Fruit fly (Drosophila melanogaster) whole organism, embryonic: ENCODE results near the gene hiro.
A peak's percentile ranks its signal among the peaks of the same experiment; 100 is the strongest.

Source experiments
- CG1024 ChIP-seq: fragments of 200-800 bp; sonication (Bioruptor generic); IDR thresholded peaks from 2 replicates; pipeline ENCODE4 v1.3.6; 2022; ENCODE audit warnings: missing biosample characterization, missing genetic modification characterization
- CG11093 ChIP-seq: fragments of 200-800 bp; sonication (Bioruptor generic); IDR thresholded peaks from 3 replicates; pipeline ENCODE4 v1.3.6; 2022; ENCODE audit warnings: missing biosample characterization, missing genetic modification characterization
- CG12104 ChIP-seq: fragments of 200-800 bp; sonication (Bioruptor generic); optimal IDR thresholded peaks from 3 replicates; lab custom pipeline; 2016; ENCODE audit warnings: missing biosample characterization, missing genetic modification characterization
- CG12236 ChIP-seq: fragments of 200-800 bp; sonication (Bioruptor generic); optimal IDR thresholded peaks from 2 replicates; lab custom pipeline; 2016; ENCODE audit warnings: missing biosample characterization, missing genetic modification characterization
- CG12942 ChIP-seq: fragments of 200-800 bp; sonication (Bioruptor generic); optimal IDR thresholded peaks from 3 replicates; lab custom pipeline; 2016; ENCODE audit warnings: missing biosample characterization, missing genetic modification characterization
- CG13123 ChIP-seq: fragments of 200-800 bp; sonication (Bioruptor generic); optimal IDR thresholded peaks from 2 replicates; lab custom pipeline; 2016; ENCODE audit warnings: missing biosample characterization, missing genetic modification characterization
- CG13424 ChIP-seq: fragments of 200-800 bp; sonication (Bioruptor generic); optimal IDR thresholded peaks from 2 replicates; lab custom pipeline; 2019; ENCODE audit warnings: missing biosample characterization, mild to moderate bottlenecking, missing genetic modification characterization, moderate library complexity
- CG14860 ChIP-seq: fragments of 200-800 bp; sonication (Bioruptor generic); IDR thresholded peaks from 3 replicates; pipeline ENCODE4 v1.3.6; 2022; ENCODE audit warnings: missing biosample characterization, missing genetic modification characterization; ENCODE audit not compliant: partially characterized antibody
- CG1602 ChIP-seq: fragments of 200-800 bp; sonication (Bioruptor generic); optimal IDR thresholded peaks from 3 replicates; lab custom pipeline; 2016; ENCODE audit warnings: missing biosample characterization, missing genetic modification characterization
- CG18599 ChIP-seq: fragments of 200-800 bp; sonication (Bioruptor generic); optimal IDR thresholded peaks from 3 replicates; lab custom pipeline; 2017; ENCODE audit warnings: missing biosample characterization, missing genetic modification characterization, mild to moderate bottlenecking, moderate library complexity, missing genetic modification reagents
- CG2116 ChIP-seq: fragments of 200-800 bp; sonication (Bioruptor generic); optimal IDR thresholded peaks from 3 replicates; lab custom pipeline; 2018; ENCODE audit warnings: missing biosample characterization, mild to moderate bottlenecking, missing genetic modification characterization
- CG2199 ChIP-seq: fragments of 200-800 bp; sonication (Bioruptor generic); IDR thresholded peaks from 3 replicates; pipeline ENCODE4 v1.3.6; 2022; ENCODE audit warnings: missing biosample characterization, missing genetic modification characterization
- CG30431 ChIP-seq: fragments of 200-800 bp; sonication (Bioruptor generic); optimal IDR thresholded peaks from 2 replicates; lab custom pipeline; 2017; ENCODE audit warnings: missing biosample characterization, missing genetic modification characterization
- CG31441 ChIP-seq: fragments of 200-800 bp; sonication (Bioruptor generic); IDR thresholded peaks from 2 replicates; pipeline ENCODE4 v1.3.6; 2022; ENCODE audit warnings: missing biosample characterization, missing genetic modification characterization
- CG4328 ChIP-seq: fragments of 200-800 bp; sonication (Bioruptor generic); optimal IDR thresholded peaks from 3 replicates; lab custom pipeline; 2017; ENCODE audit warnings: missing biosample characterization, missing genetic modification reagents, missing genetic modification characterization
- CG4404 ChIP-seq: fragments of 200-800 bp; sonication (Bioruptor generic); IDR thresholded peaks from 2 replicates; pipeline ENCODE4 v1.3.6; 2022; ENCODE audit warnings: missing biosample characterization, missing genetic modification characterization
- CG5180 ChIP-seq: fragments of 200-800 bp; sonication (Bioruptor generic); optimal IDR thresholded peaks from 3 replicates; lab custom pipeline; 2017; ENCODE audit warnings: missing biosample characterization, missing genetic modification characterization, mild to moderate bottlenecking, moderate library complexity, missing genetic modification reagents
- CG6254 ChIP-seq: fragments of 200-800 bp; sonication (Bioruptor generic); optimal IDR thresholded peaks from 3 replicates; lab custom pipeline; 2017; ENCODE audit warnings: mild to moderate bottlenecking, missing biosample characterization, missing genetic modification reagents, missing genetic modification characterization
- CG6813 ChIP-seq: fragments of 200-800 bp; sonication (Bioruptor generic); optimal IDR thresholded peaks from 2 replicates; lab custom pipeline; 2017; ENCODE audit warnings: missing biosample characterization, missing genetic modification characterization, mild to moderate bottlenecking, moderate library complexity, missing genetic modification reagents
- CG7372 ChIP-seq: fragments of 200-800 bp; sonication (Bioruptor generic); IDR thresholded peaks from 2 replicates; pipeline ENCODE4 v1.3.6; 2022; ENCODE audit warnings: missing biosample characterization, missing genetic modification characterization
- CG7928 ChIP-seq: fragments of 200-800 bp; sonication (Bioruptor generic); optimal IDR thresholded peaks from 2 replicates; lab custom pipeline; 2017; ENCODE audit warnings: missing biosample characterization, mild to moderate bottlenecking, missing genetic modification characterization
- CG8281 ChIP-seq: fragments of 200-800 bp; sonication (Bioruptor generic); optimal IDR thresholded peaks from 2 replicates; lab custom pipeline; 2018; ENCODE audit warnings: missing biosample characterization, mild to moderate bottlenecking, missing genetic modification characterization, moderate library complexity
- CG8478 ChIP-seq: fragments of >200 bp; optimal IDR thresholded peaks from 2 replicates; lab custom pipeline; 2018
- CG9215 ChIP-seq: fragments of 200-800 bp; sonication (Bioruptor generic); IDR thresholded peaks from 2 replicates; pipeline ENCODE4 v1.3.6; 2022; ENCODE audit warnings: missing biosample characterization, missing genetic modification characterization
- ERR ChIP-seq: fragments of 200-800 bp; sonication (Bioruptor generic); optimal IDR thresholded peaks from 2 replicates; lab custom pipeline; 2016; ENCODE audit warnings: missing biosample characterization, missing genetic modification characterization
- Mad ChIP-seq: fragments of 200-800 bp; sonication (Bioruptor generic); optimal IDR thresholded peaks from 2 replicates; lab custom pipeline; 2016; ENCODE audit warnings: missing biosample characterization, missing genetic modification characterization
- Mes4 ChIP-seq: fragments of 200-800 bp; sonication (Bioruptor generic); optimal IDR thresholded peaks from 2 replicates; lab custom pipeline; 2016; ENCODE audit warnings: missing biosample characterization, missing genetic modification characterization
- NC2β ChIP-seq: fragments of 200-800 bp; sonication (Bioruptor generic); optimal IDR thresholded peaks from 2 replicates; lab custom pipeline; 2016; ENCODE audit warnings: missing biosample characterization, missing genetic modification characterization
- Rfx ChIP-seq: fragments of 200-800 bp; sonication (Bioruptor generic); IDR thresholded peaks from 2 replicates; pipeline ENCODE4 v1.3.6; 2022; ENCODE audit warnings: missing biosample characterization, missing genetic modification characterization
- Sox102F ChIP-seq: fragments of 200-800 bp; sonication (Bioruptor generic); optimal IDR thresholded peaks from 2 replicates; lab custom pipeline; 2018; ENCODE audit warnings: missing biosample characterization, mild to moderate bottlenecking, missing genetic modification characterization, moderate library complexity
- Sry-δ ChIP-seq: fragments of 200-800 bp; sonication (Bioruptor generic); optimal IDR thresholded peaks from 2 replicates; lab custom pipeline; 2016; ENCODE audit warnings: missing biosample characterization, missing genetic modification characterization
- amos ChIP-seq: fragments of 200-800 bp; sonication (Bioruptor generic); IDR thresholded peaks from 2 replicates; pipeline ENCODE4 v1.3.6; 2022; ENCODE audit warnings: missing biosample characterization, missing genetic modification characterization; ENCODE audit not compliant: partially characterized antibody
- ash1 ChIP-seq: fragments of 200-800 bp; sonication (Bioruptor generic); optimal IDR thresholded peaks from 2 replicates; lab custom pipeline; 2018; ENCODE audit warnings: missing biosample characterization, mild to moderate bottlenecking, missing genetic modification characterization
- bab2 ChIP-seq: fragments of 200-800 bp; sonication (Bioruptor generic); optimal IDR thresholded peaks from 2 replicates; lab custom pipeline; 2016; ENCODE audit warnings: missing biosample characterization, missing genetic modification characterization
- da ChIP-seq: fragments of 200-800 bp; sonication (Bioruptor generic); optimal IDR thresholded peaks from 2 replicates; lab custom pipeline; 2016; ENCODE audit warnings: missing biosample characterization, missing genetic modification characterization
- dpn ChIP-seq, 2 experiments: fragments of 200-800 bp; sonication (Bioruptor generic); optimal IDR thresholded peaks; 3 replicates each; lab custom pipeline; 2016; ENCODE audit warnings: missing biosample characterization in 2 of 2, missing genetic modification characterization in 2 of 2
- en ChIP-seq: fragments of 200-800 bp; sonication (Bioruptor generic); optimal IDR thresholded peaks from 2 replicates; lab custom pipeline; 2016; ENCODE audit warnings: missing biosample characterization, missing genetic modification characterization
- gcm ChIP-seq: fragments of 200-800 bp; sonication (Bioruptor generic); optimal IDR thresholded peaks from 2 replicates; lab custom pipeline; 2019; ENCODE audit warnings: missing biosample characterization, mild to moderate bottlenecking, missing genetic modification characterization, moderate library complexity
- ken ChIP-seq: fragments of 200-800 bp; sonication (Bioruptor generic); IDR thresholded peaks from 3 replicates; pipeline ENCODE4 v1.3.6; 2022; ENCODE audit warnings: missing biosample characterization, missing genetic modification characterization
- mld ChIP-seq: fragments of 200-800 bp; sonication (Bioruptor generic); IDR thresholded peaks from 3 replicates; pipeline ENCODE4 v1.3.6; 2022; ENCODE audit warnings: missing biosample characterization, missing genetic modification characterization; ENCODE audit not compliant: partially characterized antibody
- odd ChIP-seq: fragments of 200-800 bp; sonication (Bioruptor generic); optimal IDR thresholded peaks from 2 replicates; lab custom pipeline; 2017; ENCODE audit warnings: missing biosample characterization, mild to moderate bottlenecking, missing genetic modification characterization
- pb ChIP-seq: fragments of 200-800 bp; sonication (Bioruptor generic); optimal IDR thresholded peaks from 3 replicates; lab custom pipeline; 2016; ENCODE audit warnings: missing biosample characterization, missing genetic modification characterization
- pfk ChIP-seq: fragments of 200-800 bp; sonication (Bioruptor generic); optimal IDR thresholded peaks from 2 replicates; lab custom pipeline; 2018; ENCODE audit warnings: missing biosample characterization, mild to moderate bottlenecking, missing genetic modification characterization, moderate library complexity
- phol ChIP-seq: fragments of 200-800 bp; sonication (Bioruptor generic); optimal IDR thresholded peaks from 3 replicates; lab custom pipeline; 2018; ENCODE audit warnings: missing biosample characterization, mild to moderate bottlenecking, missing genetic modification characterization, moderate library complexity
- rib ChIP-seq: fragments of 200-800 bp; sonication (Bioruptor generic); IDR thresholded peaks from 2 replicates; pipeline ENCODE4 v1.3.6; 2022; ENCODE audit warnings: missing biosample characterization, missing genetic modification characterization
- row ChIP-seq: fragments of 200-800 bp; sonication (Bioruptor generic); IDR thresholded peaks from 3 replicates; pipeline ENCODE4 v1.3.6; 2022; ENCODE audit warnings: missing biosample characterization, missing genetic modification characterization
- sr ChIP-seq: fragments of 200-800 bp; sonication (Bioruptor generic); IDR thresholded peaks from 3 replicates; pipeline ENCODE4 v1.3.6; 2022; ENCODE audit warnings: missing biosample characterization, missing genetic modification characterization
- zen ChIP-seq: fragments of 200-800 bp; sonication (Bioruptor generic); optimal IDR thresholded peaks from 3 replicates; lab custom pipeline; 2018; ENCODE audit warnings: missing biosample characterization, mild to moderate bottlenecking, missing genetic modification characterization, moderate library complexity
- zf30C ChIP-seq: fragments of 200-800 bp; sonication (Bioruptor generic); optimal IDR thresholded peaks from 3 replicates; lab custom pipeline; 2018; ENCODE audit warnings: missing biosample characterization, mild to moderate bottlenecking, missing genetic modification characterization

hiro gene

dm6 chr3L:724518-725341 lies 37.0 kb upstream of the hiro start (continued):
- TF ChIP-seq CG11093 (GFP tag; lab: Robert Waterston, UW) (peak; percentile 87), CG4328 (GFP tag; lab: Kevin White, UChicago) (peak; percentile 75), CG14860 (GFP tag; lab: Robert Waterston, UW) (0 out of 3 replicates have a peak, but pooled peaks have one; percentile 39), ash1 (peak; percentile 17), phol (tag; lab: Kevin White, UChicago) (peak; percentile 94), CG12104 (peak; percentile 89), amos (GFP tag; lab: Robert Waterston, UW) (no peak), pfk (GFP tag; lab: Kevin White, UChicago) (peak; percentile 18), pb (peak; percentile 75), CG6813 (GFP tag; lab: Kevin White, UChicago) (peak; percentile 93), CG12942 (GFP tag; lab: Kevin White, UChicago) (peak; percentile 82), CG7372 (GFP tag; lab: Robert Waterston, UW) (peak; percentile 77), mld (GFP tag; lab: Robert Waterston, UW) (no peak), gcm (peak; percentile 97), Rfx (GFP tag; lab: Robert Waterston, UW) (peak; percentile 82), odd (GFP tag; lab: Kevin White, UChicago) (peak; percentile 87), CG2116 (GFP tag; lab: Kevin White, UChicago) (peak; percentile 67), CG1024 (GFP tag; lab: Robert Waterston, UW) (peak; percentile 86), CG8478 (no peak), da (GFP tag; lab: Kevin White, UChicago) (peak; percentile 74), CG13123 (GFP tag; lab: Kevin White, UChicago) (peak; percentile 81), NC2β (peak; percentile 97), CG2199 (GFP tag; lab: Robert Waterston, UW) (peak; percentile 97), CG5180 (peak; percentile 75), ERR (GFP tag; lab: Kevin White, UChicago) (peak; percentile 75), sr (GFP tag; lab: Robert Waterston, UW) (peak; percentile 79), CG12236 (GFP tag; lab: Kevin White, UChicago) (peak; percentile 95), CG8281 (tag; lab: Kevin White, UChicago) (peak; percentile 69), CG31441 (GFP tag; lab: Robert Waterston, UW) (peak; percentile 98), Sox102F (GFP tag; lab: Kevin White, UChicago) (peak; percentile 91), CG30431 (GFP tag; lab: Kevin White, UChicago) (peak; percentile 91), dpn (GFP tag; optimal IDR thresholded peaks at IDR 0.05; lab: Kevin White, UChicago) (peak; percentile 89 to 96), Mad (GFP tag; lab: Kevin White, UChicago) (peak; percentile 91), Mes4 (peak; percentile 97), CG1602 (GFP tag; lab: Kevin White, UChicago) (peak; percentile 95), ken (GFP tag; lab: Robert Waterston, UW) (peak; percentile 95), rib (GFP tag; lab: Robert Waterston, UW) (no peak), CG7928 (GFP tag; lab: Kevin White, UChicago) (no peak), CG13424 (tag; lab: Kevin White, UChicago) (peak; percentile 87), zf30C (GFP tag; lab: Kevin White, UChicago) (no peak), CG4404 (GFP tag; lab: Robert Waterston, UW) (peak; percentile 95), row (GFP tag; lab: Robert Waterston, UW) (peak; percentile 90), bab2 (GFP tag; lab: Kevin White, UChicago) (peak; percentile 95), CG6254 (GFP tag; lab: Kevin White, UChicago) (peak; percentile 95), zen (tag; lab: Kevin White, UChicago) (peak; percentile 94), Sry-δ (GFP tag; lab: Kevin White, UChicago) (peak; percentile 54), CG18599 (GFP tag; lab: Kevin White, UChicago) (peak; percentile 78), en (GFP tag; lab: Kevin White, UChicago) (peak; percentile 95), CG9215 (peak; percentile 69)
